Fruit fly (Drosophila melanogaster) whole organism, prepupa: ENCODE results near the gene Pdi.

ENCODE experiments used
- CG10669 ChIP-seq: fragments of 200-800 bp; sonication (Bioruptor generic); optimal IDR thresholded peaks from 3 replicates; lab custom pipeline; 2018; ENCODE audit warnings: missing biosample characterization, mild to moderate bottlenecking, missing genetic modification characterization, moderate library complexity
- CG11294 ChIP-seq: fragments of 200-800 bp; sonication (Bioruptor generic); IDR thresholded peaks from 2 replicates; pipeline ENCODE4 v1.3.6; 2022; ENCODE audit warnings: missing biosample characterization, missing genetic modification characterization
- CG11762 ChIP-seq: fragments of 200-800 bp; sonication (Bioruptor generic); optimal IDR thresholded peaks from 3 replicates; lab custom pipeline; 2016; ENCODE audit warnings: missing biosample characterization, missing genetic modification characterization; ENCODE audit not compliant: insufficient read depth
- CG15336 ChIP-seq: fragments of 200-800 bp; sonication (Bioruptor generic); IDR thresholded peaks from 2 replicates; pipeline ENCODE4 v1.3.6; 2022; ENCODE audit warnings: missing biosample characterization, missing genetic modification characterization
- CG16779 ChIP-seq: fragments of 200-800 bp; sonication (Bioruptor generic); optimal IDR thresholded peaks from 3 replicates; lab custom pipeline; 2017; ENCODE audit warnings: missing biosample characterization, mild to moderate bottlenecking, missing genetic modification characterization
- CG31627 ChIP-seq: fragments of 200-800 bp; sonication (Bioruptor generic); optimal IDR thresholded peaks from 3 replicates; lab custom pipeline; 2016; ENCODE audit warnings: missing biosample characterization, missing genetic modification characterization
- CG34406 ChIP-seq: fragments of 200-800 bp; sonication (Bioruptor generic); optimal IDR thresholded peaks from 3 replicates; lab custom pipeline; 2016; ENCODE audit warnings: missing biosample characterization, missing genetic modification characterization
- CG3919 ChIP-seq: fragments of 200-800 bp; sonication (Bioruptor generic); optimal IDR thresholded peaks from 3 replicates; lab custom pipeline; 2016; ENCODE audit warnings: missing biosample characterization, missing genetic modification characterization
- CG4318 ChIP-seq: fragments of 200-800 bp; sonication (Bioruptor generic); optimal IDR thresholded peaks from 3 replicates; lab custom pipeline; 2017; ENCODE audit warnings: missing biosample characterization, mild to moderate bottlenecking, missing genetic modification characterization
- CG6163 ChIP-seq: fragments of 200-800 bp; sonication (Bioruptor generic); IDR thresholded peaks from 3 replicates; pipeline ENCODE4 v1.3.6; 2022; ENCODE audit warnings: missing biosample characterization, missing genetic modification characterization
- CG6276 ChIP-seq: fragments of 200-800 bp; sonication (Bioruptor generic); optimal IDR thresholded peaks from 2 replicates; lab custom pipeline; 2017; ENCODE audit warnings: missing biosample characterization, mild to moderate bottlenecking, missing genetic modification characterization
- CG6792 ChIP-seq: fragments of 200-800 bp; sonication (Bioruptor generic); optimal IDR thresholded peaks from 3 replicates; lab custom pipeline; 2016; ENCODE audit warnings: missing biosample characterization, missing genetic modification characterization
- CG6808 ChIP-seq: fragments of 200-800 bp; sonication (Bioruptor generic); optimal IDR thresholded peaks from 3 replicates; lab custom pipeline; 2017; ENCODE audit warnings: missing biosample characterization, missing genetic modification characterization, mild to moderate bottlenecking, moderate library complexity, missing genetic modification reagents
- CG6854 ChIP-seq: fragments of 200-800 bp; sonication (Bioruptor generic); optimal IDR thresholded peaks from 2 replicates; lab custom pipeline; 2017; ENCODE audit warnings: missing biosample characterization, mild to moderate bottlenecking, missing genetic modification characterization
- CG8319 ChIP-seq: fragments of 200-800 bp; sonication (Bioruptor generic); optimal IDR thresholded peaks from 3 replicates; lab custom pipeline; 2016; ENCODE audit warnings: missing biosample characterization, missing genetic modification characterization
- CG9139 ChIP-seq: fragments of 200-800 bp; sonication (Bioruptor generic); optimal IDR thresholded peaks from 3 replicates; lab custom pipeline; 2017; ENCODE audit warnings: missing biosample characterization, mild to moderate bottlenecking, missing genetic modification characterization
- Eip75B ChIP-seq: fragments of 200-800 bp; sonication (Bioruptor generic); optimal IDR thresholded peaks from 3 replicates; lab custom pipeline; 2016; ENCODE audit warnings: missing biosample characterization, missing genetic modification characterization
- Eip78C ChIP-seq: fragments of 200-800 bp; sonication (Bioruptor generic); peaks from one replicate; lab custom pipeline; 2016; ENCODE audit warnings: missing biosample characterization, missing genetic modification characterization
- Eip93F ChIP-seq: fragments of 200-800 bp; sonication (Bioruptor generic); optimal IDR thresholded peaks from 2 replicates; lab custom pipeline; 2016; ENCODE audit warnings: missing biosample characterization, mild to moderate bottlenecking, missing genetic modification characterization
- Ets21C ChIP-seq: fragments of 200-800 bp; sonication (Bioruptor generic); optimal IDR thresholded peaks from 3 replicates; lab custom pipeline; 2016; ENCODE audit warnings: missing biosample characterization, missing genetic modification characterization
- Ets96B ChIP-seq: fragments of 200-800 bp; optimal IDR thresholded peaks from 2 replicates; lab custom pipeline; 2019; ENCODE audit warnings: missing biosample characterization, mild to moderate bottlenecking, missing genetic modification characterization, moderate library complexity
- Gug ChIP-seq: fragments of 200-800 bp; sonication (Bioruptor generic); IDR thresholded peaks from 2 replicates; pipeline ENCODE4 v1.3.6; 2022; ENCODE audit warnings: missing biosample characterization, missing genetic modification characterization
- Hr39 ChIP-seq: fragments of 200-800 bp; sonication (Bioruptor generic); optimal IDR thresholded peaks from 2 replicates; lab custom pipeline; 2016; ENCODE audit warnings: missing biosample characterization, missing genetic modification characterization
- Hr4 ChIP-seq: fragments of 200-800 bp; sonication (Bioruptor generic); optimal IDR thresholded peaks from 3 replicates; lab custom pipeline; 2016; ENCODE audit warnings: missing biosample characterization, missing genetic modification characterization
- Smox ChIP-seq: fragments of 200-800 bp; sonication (Bioruptor generic); optimal IDR thresholded peaks from 3 replicates; lab custom pipeline; 2016; ENCODE audit warnings: missing biosample characterization, missing genetic modification characterization
- Sox102F ChIP-seq: fragments of 200-800 bp; sonication (Bioruptor generic); optimal IDR thresholded peaks from 2 replicates; lab custom pipeline; 2016; ENCODE audit warnings: missing biosample characterization, mild to moderate bottlenecking, missing genetic modification characterization
- Sox14 ChIP-seq: fragments of 200-800 bp; sonication (Bioruptor generic); optimal IDR thresholded peaks from 3 replicates; lab custom pipeline; 2016; ENCODE audit warnings: missing biosample characterization, missing genetic modification characterization
- Sox15 ChIP-seq: fragments of 200-800 bp; sonication (Bioruptor generic); optimal IDR thresholded peaks from 3 replicates; lab custom pipeline; 2016; ENCODE audit warnings: missing biosample characterization, missing genetic modification characterization
- achi ChIP-seq: fragments of 200-800 bp; sonication (Bioruptor generic); optimal IDR thresholded peaks from 3 replicates; lab custom pipeline; 2016; ENCODE audit warnings: missing biosample characterization, missing genetic modification characterization
- acj6 ChIP-seq: fragments of 200-800 bp; sonication (Bioruptor generic); optimal IDR thresholded peaks from 3 replicates; lab custom pipeline; 2016; ENCODE audit warnings: missing biosample characterization, missing genetic modification characterization
- cyc ChIP-seq: fragments of 200-800 bp; sonication (Bioruptor generic); optimal IDR thresholded peaks from 3 replicates; lab custom pipeline; 2016; ENCODE audit warnings: missing biosample characterization, missing genetic modification characterization
- net ChIP-seq: fragments of 200-800 bp; sonication (Bioruptor generic); optimal IDR thresholded peaks from 3 replicates; lab custom pipeline; 2016; ENCODE audit warnings: missing biosample characterization, missing genetic modification characterization
- salr ChIP-seq, 2 experiments: fragments of 200-800 bp; sonication (Bioruptor generic); optimal IDR thresholded peaks; 3 replicates each; lab custom pipeline; 2016 to 2018; ENCODE audit warnings: missing biosample characterization in 2 of 2, missing genetic modification characterization in 2 of 2, mild to moderate bottlenecking in 1 of 2
- svp ChIP-seq: fragments of 200-800 bp; sonication (Bioruptor generic); peaks from one replicate; lab custom pipeline; 2016; ENCODE audit warnings: missing biosample characterization, missing genetic modification characterization
- vri ChIP-seq: fragments of 200-800 bp; sonication (Bioruptor generic); optimal IDR thresholded peaks from 3 replicates; lab custom pipeline; 2016; ENCODE audit warnings: missing biosample characterization, mild to moderate bottlenecking, missing genetic modification characterization

The Pdi gene

dm6 chr3L:15093929-15094588 lies 48.6 kb downstream of the Pdi start (continued):
- TF ChIP-seq CG9139 (GFP tag; lab: Kevin White, UChicago) (no peak), CG34406 (GFP tag; lab: Kevin White, UChicago) (peak; percentile 15), vri (peak; percentile 77), CG8319 (GFP tag; lab: Kevin White, UChicago) (no peak), Smox (GFP tag; lab: Kevin White, UChicago) (no peak), CG6276 (GFP tag; lab: Kevin White, UChicago) (no peak), CG16779 (tag; lab: Kevin White, UChicago) (no peak), CG31627 (GFP tag; lab: Kevin White, UChicago) (peak; percentile 40), CG11762 (no peak), CG4318 (no peak), Sox102F (peak; percentile 32), Eip75B (GFP tag; lab: Kevin White, UChicago) (peak; percentile 15), Ets96B (tag; lab: Kevin White, UChicago) (no peak), CG6792 (peak; percentile 12), Hr39 (peak; percentile 20), cyc (GFP tag; lab: Kevin White, UChicago) (peak; percentile 29), CG6808 (GFP tag; lab: Kevin White, UChicago) (peak; percentile 32), salr (GFP tag; optimal IDR thresholded peaks at IDR 0.05; lab: Kevin White, UChicago) (no peak)

dm6 chr3L:15089887-15090679 lies 52.6 kb downstream of the Pdi start:
- no peak for TF ChIP-seq Gug
- no peak for TF ChIP-seq Hr4 (GFP tag; lab: Kevin White, UChicago)
- TF ChIP-seq Sox15 (GFP tag; lab: Kevin White, UChicago): no peak
- no peak for TF ChIP-seq CG9139 (GFP tag; lab: Kevin White, UChicago)
- no peak for TF ChIP-seq achi (GFP tag; lab: Kevin White, UChicago)
- TF ChIP-seq Eip93F (GFP tag; lab: Kevin White, UChicago): no peak
- TF ChIP-seq Eip78C (GFP tag; lab: Kevin White, UChicago): no peak
- no peak for TF ChIP-seq Eip75B (GFP tag; lab: Kevin White, UChicago)
- TF ChIP-seq svp (GFP tag; lab: Kevin White, UChicago): no peak
- TF ChIP-seq Hr39: no peak
- TF ChIP-seq CG6854: no peak
- no peak for TF ChIP-seq CG4318
- TF ChIP-seq CG15336 (GFP tag; lab: Robert Waterston, UW): no peak
- TF ChIP-seq net: no peak
- TF ChIP-seq acj6 (GFP tag; lab: Kevin White, UChicago): no peak
- TF ChIP-seq Sox14 (GFP tag; lab: Kevin White, UChicago): no peak
- no peak for TF ChIP-seq CG6792
- TF ChIP-seq cyc (GFP tag; lab: Kevin White, UChicago): no peak
- TF ChIP-seq CG11294 (GFP tag; lab: Robert Waterston, UW): no peak
- TF ChIP-seq, all 60 proteins: peak for 0

- TF ChIP-seq CG6163 (no peak), net (no peak), Gug (no peak), CG10669 (no peak), svp (GFP tag; lab: Kevin White, UChicago) (no peak), CG11762 (no peak), CG3919 (GFP tag; lab: Kevin White, UChicago) (no peak), Ets21C (no peak)
These were observed 53.4 kb downstream of the Pdi start for dm6 chr3L:15089083-15089704.
